Worm (Caenorhabditis elegans) whole organism, young adult: ENCODE results near the gene cup-15.

Experiments
- B0336.3 ChIP-seq: fragments of 200-800 bp; sonication (Bioruptor generic); IDR thresholded peaks from 2 replicates; pipeline ENCODE4 v1.3.6; 2022; ENCODE audit warnings: missing genetic modification characterization, missing compliant biosample characterization
- T07F8.4 ChIP-seq: sonication (generic microtip); optimal IDR thresholded peaks from 2 replicates; lab custom pipeline; 2016; ENCODE audit warnings: mild to moderate bottlenecking, missing genetic modification characterization, moderate library complexity, missing compliant biosample characterization
- ama-1 ChIP-seq, 3 experiments: fragments of 150-350 bp in 1 of 3; sonication (generic microtip) in 2 of 3; optimal IDR thresholded peaks; 2 replicates each; lab custom pipeline; 2014 to 2018; ENCODE audit warnings: missing biosample characterization in 2 of 3, missing genetic modification characterization in 2 of 3, missing genetic modification reagents in 2 of 3
- cebp-2 ChIP-seq: fragments of 200-800 bp; sonication (Bioruptor generic); IDR thresholded peaks from 2 replicates; pipeline ENCODE4 v1.3.6; 2022; ENCODE audit warnings: missing genetic modification characterization, missing compliant biosample characterization
- efl-1 ChIP-seq: fragments of 150-350 bp; optimal IDR thresholded peaks from 2 replicates; lab custom pipeline; 2014; ENCODE audit warnings: missing biosample characterization, missing genetic modification reagents, missing genetic modification characterization
- egrh-3 ChIP-seq: fragments of 200-800 bp; sonication (Bioruptor generic); IDR thresholded peaks from 2 replicates; pipeline ENCODE4 v1.3.6; 2022; ENCODE audit warnings: missing genetic modification reagents, missing genetic modification characterization, missing compliant biosample characterization
- ekl-4 ChIP-seq: fragments of 200-800 bp; sonication (Bioruptor generic); IDR thresholded peaks from 2 replicates; pipeline ENCODE4 v1.3.6; 2022; ENCODE audit warnings: missing genetic modification reagents, missing genetic modification characterization, missing compliant biosample characterization
- let-526 ChIP-seq: fragments of 200-800 bp; sonication (Bioruptor generic); IDR thresholded peaks from 2 replicates; pipeline ENCODE4 v1.3.6; 2022; ENCODE audit warnings: missing genetic modification reagents, missing genetic modification characterization, missing compliant biosample characterization
- sea-2 ChIP-seq: fragments of 200-800 bp; sonication (Bioruptor generic); IDR thresholded peaks from 2 replicates; pipeline ENCODE4 v1.3.6; 2022; ENCODE audit warnings: missing genetic modification characterization, missing compliant biosample characterization
- snpc-1.1 ChIP-seq: sonication (generic microtip); optimal IDR thresholded peaks from 2 replicates; lab custom pipeline; 2017; ENCODE audit warnings: missing genetic modification characterization, mild to moderate bottlenecking, missing compliant biosample characterization, antibody characterized with exemption, moderate library complexity, missing genotype, missing genetic modification reagents; ENCODE audit not compliant: insufficient read depth
- sptf-2 ChIP-seq: fragments of 200-800 bp; sonication (Bioruptor generic); optimal IDR thresholded peaks from 2 replicates; lab custom pipeline; 2018; ENCODE audit warnings: mild to moderate bottlenecking, missing genetic modification characterization, missing compliant biosample characterization
- tbx-9 ChIP-seq: sonication (generic microtip); optimal IDR thresholded peaks from 2 replicates; lab custom pipeline; 2016; ENCODE audit warnings: borderline replicate concordance, missing genetic modification characterization, inconsistent platforms, missing compliant biosample characterization
- unc-62 ChIP-seq: fragments of 150-350 bp; optimal IDR thresholded peaks from 2 replicates; lab custom pipeline; 2014; ENCODE audit warnings: missing biosample characterization, missing genetic modification reagents, missing genetic modification characterization

ce11 chrII:9345794-9346193, 7.0 kb upstream of the cup-15 start:
- no peak for TF ChIP-seq efl-1 (GFP tag; lab: Kevin White, UChicago)
- TF ChIP-seq unc-62 (GFP tag; lab: Kevin White, UChicago) = no peak
- TF ChIP-seq cebp-2 = no peak
- no peak for TF ChIP-seq sptf-2 (GFP tag; lab: Kevin White, UChicago)
- no peak for TF ChIP-seq egrh-3 (GFP tag; lab: Robert Waterston, UW)
- TF ChIP-seq sea-2 (GFP tag; lab: Robert Waterston, UW) = no peak
- TF ChIP-seq tbx-9 (tag; lab: Kevin White, UChicago) = no peak
- TF ChIP-seq ama-1 (optimal IDR thresholded peaks at IDR 0.05; lab: Kevin White, UChicago) = no peak
- TF ChIP-seq ama-1 (GFP tag; optimal IDR thresholded peaks at IDR 0.05; lab: Kevin White, UChicago) = no peak
- TF ChIP-seq ekl-4 = no peak
- TF ChIP-seq T07F8.4 (tag; lab: Kevin White, UChicago) = no peak
- no peak for TF ChIP-seq B0336.3 (GFP tag; lab: Robert Waterston, UW)
- TF ChIP-seq let-526 (GFP tag; lab: Robert Waterston, UW) = no peak
- TF ChIP-seq snpc-1.1 = no peak
